Fruit fly (Drosophila melanogaster) whole organism, wandering third instar larva: ENCODE data around the gene cysu.

Source experiments
- Abd-B ChIP-seq: fragments of >200 bp; optimal IDR thresholded peaks from 2 replicates; lab custom pipeline; 2017; ENCODE audit warnings: missing biosample characterization, missing genetic modification characterization
- CG32264 ChIP-seq: fragments of 200-800 bp; sonication (Bioruptor generic); optimal IDR thresholded peaks from 2 replicates; lab custom pipeline; 2016; ENCODE audit warnings: missing biosample characterization, missing genetic modification characterization
- CG9705 ChIP-seq: fragments of 200-800 bp; sonication (Bioruptor generic); optimal IDR thresholded peaks from 2 replicates; lab custom pipeline; 2018; ENCODE audit warnings: missing biosample characterization, mild to moderate bottlenecking, missing genetic modification characterization
- CrebA ChIP-seq: fragments of 200-800 bp; sonication (Bioruptor generic); optimal IDR thresholded peaks from 2 replicates; lab custom pipeline; 2016; ENCODE audit warnings: missing biosample characterization, mild to moderate bottlenecking, missing genetic modification characterization, borderline replicate concordance
- Dfd ChIP-seq: fragments of >200 bp; optimal IDR thresholded peaks from 2 replicates; lab custom pipeline; 2017; ENCODE audit warnings: missing biosample characterization, missing genetic modification characterization
- Dif ChIP-seq: fragments of 200-275, 200-300 bp; sonication (Bioruptor generic); optimal IDR thresholded peaks from 2 replicates; lab custom pipeline; 2018; ENCODE audit warnings: missing biosample characterization, missing genetic modification characterization; ENCODE audit not compliant: partially characterized antibody
- GATAd ChIP-seq: sonication (Bioruptor generic); optimal IDR thresholded peaks from 2 replicates; lab custom pipeline; 2016; ENCODE audit warnings: missing biosample characterization, missing genetic modification characterization
- HLH106 ChIP-seq: fragments of 200-800 bp; optimal IDR thresholded peaks from 3 replicates; lab custom pipeline; 2019; ENCODE audit warnings: missing biosample characterization, mild to moderate bottlenecking, missing genetic modification characterization, moderate library complexity
- Hnf4 ChIP-seq: fragments of 200-800 bp; sonication (Bioruptor generic); optimal IDR thresholded peaks from 2 replicates; lab custom pipeline; 2016; ENCODE audit warnings: missing biosample characterization, mild to moderate bottlenecking, missing genetic modification characterization
- Hr78 ChIP-seq: fragments of >200 bp; optimal IDR thresholded peaks from 2 replicates; lab custom pipeline; 2017; ENCODE audit warnings: missing biosample characterization, missing genetic modification characterization
- Hr83 ChIP-seq: fragments of 200-300 bp; sonication (Bioruptor generic); optimal IDR thresholded peaks from 2 replicates; lab custom pipeline; 2016; ENCODE audit warnings: missing biosample characterization, mild to moderate bottlenecking, missing genetic modification characterization, moderate library complexity; ENCODE audit not compliant: poor library complexity, severe bottlenecking
- Jra ChIP-seq: sonication (Bioruptor generic); optimal IDR thresholded peaks from 2 replicates; lab custom pipeline; 2016; ENCODE audit warnings: missing biosample characterization, missing genetic modification characterization
- Mio ChIP-seq: sonication (Bioruptor generic); optimal IDR thresholded peaks from 2 replicates; lab custom pipeline; 2016; ENCODE audit warnings: missing biosample characterization, missing genetic modification characterization
- Myc ChIP-seq: fragments of >200 bp; optimal IDR thresholded peaks from 2 replicates; lab custom pipeline; 2017
- N ChIP-seq: fragments of >200 bp; optimal IDR thresholded peaks from 2 replicates; lab custom pipeline; 2018; ENCODE audit warnings: missing biosample characterization, missing external identifiers, missing genetic modification characterization
- OdsH ChIP-seq: fragments of 200-800 bp; sonication (Bioruptor generic); optimal IDR thresholded peaks from 2 replicates; lab custom pipeline; 2016; ENCODE audit warnings: missing biosample characterization, mild to moderate bottlenecking, missing genetic modification characterization
- Rel ChIP-seq, 2 experiments: fragments of 200-800 bp; sonication (Bioruptor generic) in 1 of 2; optimal IDR thresholded peaks; 2 replicates in 1 of 2; 3 replicates in 1 of 2; lab custom pipeline; 2016 to 2019; ENCODE audit warnings: mild to moderate bottlenecking in 2 of 2, missing biosample characterization in 2 of 2, missing genetic modification characterization in 2 of 2, moderate library complexity in 1 of 2
- Sp1 ChIP-seq: fragments of 200-800 bp; sonication (Bioruptor generic); optimal IDR thresholded peaks from 3 replicates; lab custom pipeline; 2019; ENCODE audit warnings: missing biosample characterization, mild to moderate bottlenecking, missing genetic modification characterization, moderate library complexity
- Vsx2 ChIP-seq: fragments of 200-300, 225-300 bp; sonication (Bioruptor generic); optimal IDR thresholded peaks from 2 replicates; lab custom pipeline; 2018; ENCODE audit warnings: missing biosample characterization, missing genetic modification characterization; ENCODE audit not compliant: partially characterized antibody
- br ChIP-seq: fragments of 200-800 bp; sonication (Bioruptor generic); optimal IDR thresholded peaks from 2 replicates; lab custom pipeline; 2016; ENCODE audit warnings: missing biosample characterization, missing genetic modification characterization
- brk ChIP-seq: fragments of 200-800 bp; sonication (Bioruptor generic); optimal IDR thresholded peaks from 2 replicates; lab custom pipeline; 2016; ENCODE audit warnings: missing biosample characterization, mild to moderate bottlenecking, missing genetic modification characterization
- dl ChIP-seq, 2 experiments: fragments of 175-275, 200-275 bp in 1 of 2; fragments of 200-275 bp in 1 of 2; sonication (Bioruptor generic); optimal IDR thresholded peaks; lab custom pipeline; 2018; ENCODE audit warnings: mild to moderate bottlenecking in 2 of 2, missing biosample characterization in 2 of 2, missing genetic modification characterization in 2 of 2, moderate library complexity in 2 of 2; ENCODE audit not compliant: partially characterized antibody in 2 of 2, insufficient read depth in 1 of 2
- dmrt93B ChIP-seq: fragments of 200-800 bp; sonication (Bioruptor generic); optimal IDR thresholded peaks from 2 replicates; lab custom pipeline; 2018; ENCODE audit warnings: missing biosample characterization, mild to moderate bottlenecking, missing genetic modification characterization
- dsf ChIP-seq: sonication (Bioruptor generic); optimal IDR thresholded peaks from 2 replicates; lab custom pipeline; 2016; ENCODE audit warnings: missing biosample characterization, missing genetic modification characterization, borderline replicate concordance
- ey ChIP-seq: fragments of 200-800 bp; sonication (Bioruptor generic); optimal IDR thresholded peaks from 2 replicates; lab custom pipeline; 2016; ENCODE audit warnings: missing biosample characterization, missing genetic modification characterization
- foxo ChIP-seq, 2 experiments: fragments of 200-800 bp; sonication (Bioruptor generic); optimal IDR thresholded peaks; 2 replicates in 1 of 2; 3 replicates in 1 of 2; lab custom pipeline; 2016 to 2017; ENCODE audit warnings: missing biosample characterization in 2 of 2, missing genetic modification characterization in 2 of 2
- fru ChIP-seq: fragments of 200-800 bp; sonication (Bioruptor generic); optimal IDR thresholded peaks from 3 replicates; lab custom pipeline; 2016; ENCODE audit warnings: missing biosample characterization, mild to moderate bottlenecking, missing genetic modification characterization
- h ChIP-seq: fragments of 200-800 bp; sonication (Bioruptor generic); optimal IDR thresholded peaks from 3 replicates; lab custom pipeline; 2016; ENCODE audit warnings: missing biosample characterization, mild to moderate bottlenecking, missing genetic modification characterization
- jim ChIP-seq: fragments of 175-275, 200-325 bp; sonication (Bioruptor generic); optimal IDR thresholded peaks from 2 replicates; lab custom pipeline; 2016; ENCODE audit warnings: missing biosample characterization, mild to moderate bottlenecking, missing genetic modification characterization
- lola ChIP-seq: fragments of >200 bp; optimal IDR thresholded peaks from 2 replicates; lab custom pipeline; 2017; ENCODE audit warnings: missing biosample characterization, missing genetic modification characterization
- pan ChIP-seq: fragments of >200 bp; optimal IDR thresholded peaks from 2 replicates; lab custom pipeline; 2017
- psq ChIP-seq: fragments of 200-800 bp; sonication (Bioruptor generic); optimal IDR thresholded peaks from 3 replicates; lab custom pipeline; 2017; ENCODE audit warnings: missing biosample characterization, mild to moderate bottlenecking, missing genetic modification characterization, moderate library complexity
- rgr ChIP-seq: fragments of 200-800 bp; sonication (Bioruptor generic); optimal IDR thresholded peaks from 3 replicates; lab custom pipeline; 2016; ENCODE audit warnings: missing biosample characterization, mild to moderate bottlenecking, missing genetic modification characterization
- sage ChIP-seq: fragments of 200-800 bp; sonication (Bioruptor generic); optimal IDR thresholded peaks from 2 replicates; lab custom pipeline; 2016; ENCODE audit warnings: missing biosample characterization, mild to moderate bottlenecking, missing genetic modification characterization
- sv ChIP-seq: fragments of 200-800 bp; sonication (Bioruptor generic); optimal IDR thresholded peaks from 3 replicates; lab custom pipeline; 2016; ENCODE audit warnings: missing biosample characterization, missing genetic modification characterization
- tai ChIP-seq: sonication (Bioruptor generic); optimal IDR thresholded peaks from 2 replicates; lab custom pipeline; 2016; ENCODE audit warnings: missing biosample characterization, missing genetic modification characterization
- usp ChIP-seq: fragments of >200 bp; optimal IDR thresholded peaks from 2 replicates; lab custom pipeline; 2017; ENCODE audit warnings: missing biosample characterization, missing genetic modification characterization
- woc ChIP-seq: sonication (Bioruptor generic); optimal IDR thresholded peaks from 2 replicates; lab custom pipeline; 2016; ENCODE audit warnings: missing biosample characterization, mild to moderate bottlenecking, missing genetic modification characterization

Gene cysu

dm6 chr3R:17403618-17404017 is 21.9 kb upstream of the cysu start, which contains the start of gene CG34280:
TSS of gene CG34280 (minus strand) at chr3R:17403718.
- TF ChIP-seq Vsx2 (peak; percentile 45), Mio (GFP tag; lab: Kevin White, UChicago) (no peak)

dm6 chr3R:17404155-17404554 is 21.4 kb upstream of the cysu start:
- TF ChIP-seq tai (GFP tag; lab: Kevin White, UChicago), result peak; percentile 59
- no peak for TF ChIP-seq Mio (GFP tag; lab: Kevin White, UChicago)
- TF ChIP-seq Vsx2, result no peak
- TF ChIP-seq OdsH (GFP tag; lab: Kevin White, UChicago), result peak; percentile 60
- no peak for TF ChIP-seq CG32264 (GFP tag; lab: Kevin White, UChicago)
- no peak for TF ChIP-seq Myc (lab: Kevin White, UChicago)
- TF ChIP-seq Jra (GFP tag; lab: Kevin White, UChicago), result peak; percentile 36
- peak; percentile 16 for TF ChIP-seq h (GFP tag; lab: Kevin White, UChicago)
- TF ChIP-seq woc, result no peak
- TF ChIP-seq Hr83, result peak; percentile 77
- no peak for TF ChIP-seq sage (GFP tag; lab: Kevin White, UChicago)
- TF ChIP-seq ey (GFP tag; lab: Kevin White, UChicago), result no peak
- no peak for TF ChIP-seq CG9705 (GFP tag; lab: Kevin White, UChicago)
- TF ChIP-seq pan, result no peak
- TF ChIP-seq Hnf4 (GFP tag; lab: Kevin White, UChicago), result peak; percentile 78
- TF ChIP-seq Rel (GFP tag; optimal IDR thresholded peaks at IDR 0.05; lab: Kevin White, UChicago), result no peak
- TF ChIP-seq Rel (tag; optimal IDR thresholded peaks at IDR 0.05; lab: Kevin White, UChicago), result no peak
- no peak for TF ChIP-seq Dif (GFP tag; lab: Kevin White, UChicago)
- TF ChIP-seq sv (GFP tag; lab: Kevin White, UChicago), result no peak
- no peak for TF ChIP-seq CrebA (GFP tag; lab: Kevin White, UChicago)
- no peak for TF ChIP-seq usp (GFP tag; lab: Kevin White, UChicago)
- peak; percentile 40 for TF ChIP-seq brk (GFP tag; lab: Kevin White, UChicago)
- peak; percentile 2 for TF ChIP-seq fru (GFP tag; lab: Kevin White, UChicago)
- no peak for TF ChIP-seq dsf (GFP tag; lab: Kevin White, UChicago)
- TF ChIP-seq foxo (GFP tag; optimal IDR thresholded peaks at IDR 0.05; lab: Kevin White, UChicago), result peak in 1 of 2 experiments; percentile 5
- TF ChIP-seq Dfd (GFP tag; lab: Kevin White, UChicago), result no peak
- no peak for TF ChIP-seq psq (GFP tag; lab: Kevin White, UChicago)
- TF ChIP-seq br (GFP tag; lab: Kevin White, UChicago), result peak; percentile 55
- no peak for TF ChIP-seq Hr78
- TF ChIP-seq N (GFP tag; lab: Kevin White, UChicago), result no peak
- TF ChIP-seq Abd-B (GFP tag; lab: Kevin White, UChicago), result no peak
- TF ChIP-seq rgr (GFP tag; lab: Kevin White, UChicago), result peak; percentile 72
- peak; percentile 12 for TF ChIP-seq HLH106 (tag; lab: Kevin White, UChicago)
- TF ChIP-seq GATAd (GFP tag; lab: Kevin White, UChicago), result no peak
- no peak for TF ChIP-seq dl (GFP tag; optimal IDR thresholded peaks at IDR 0.05; lab: Kevin White, UChicago; ENCODE audit: insufficient read depth in 1 of 2, partially characterized antibody in 2 of 2)
- TF ChIP-seq lola (GFP tag; lab: Kevin White, UChicago), result no peak
- no peak for TF ChIP-seq Sp1 (GFP tag; lab: Kevin White, UChicago)
- TF ChIP-seq dmrt93B (GFP tag; lab: Kevin White, UChicago), result no peak
- TF ChIP-seq jim, result no peak
- TF ChIP-seq, all 38 proteins: peak for 12

dm6 chr3R:17405009-17405408 is 20.6 kb upstream of the cysu start, which contains the start of gene CG42823:
TSS of gene CG42823 (minus strand) at chr3R:17405109.
- no peak for TF ChIP-seq jim
- TF ChIP-seq, all 38 proteins: peak for 0
